Worm (Caenorhabditis elegans) whole organism, L4 larva: ENCODE measurements around the gene ceh-20.

ENCODE experiments used
- F37D6.2 ChIP-seq: sonication (generic microtip); optimal IDR thresholded peaks from 2 replicates; lab custom pipeline; 2016; ENCODE audit warnings: mild to moderate bottlenecking, missing genetic modification characterization, missing compliant biosample characterization
- F49E8.2 ChIP-seq: sonication (generic microtip); optimal IDR thresholded peaks from 2 replicates; lab custom pipeline; 2016; ENCODE audit warnings: missing compliant biosample characterization, mild to moderate bottlenecking, missing genetic modification characterization, borderline replicate concordance
- R02D3.7 ChIP-seq: fragments of 150-350 bp; sonication (generic microtip); optimal IDR thresholded peaks from 3 replicates; lab custom pipeline; 2014; ENCODE audit warnings: missing biosample characterization, missing genetic modification characterization
- T26A8.4 ChIP-seq: fragments of 200-800 bp; sonication (Bioruptor generic); IDR thresholded peaks from 2 replicates; pipeline ENCODE4 v1.3.6; 2022; ENCODE audit warnings: missing genetic modification characterization, missing compliant biosample characterization
- Y5F2A.4 ChIP-seq: fragments of 200-800 bp; sonication (Bioruptor generic); optimal IDR thresholded peaks from 2 replicates; lab custom pipeline; 2018; ENCODE audit warnings: mild to moderate bottlenecking, missing genetic modification characterization, missing compliant biosample characterization
- aha-1 ChIP-seq: fragments of 150-350 bp; peaks from one replicate; lab custom pipeline; 2014; ENCODE audit warnings: missing biosample characterization, missing genetic modification characterization
- aly-2 ChIP-seq: sonication (generic microtip); optimal IDR thresholded peaks from 2 replicates; lab custom pipeline; 2018; ENCODE audit warnings: missing biosample characterization, missing genetic modification characterization
- arid-1 ChIP-seq: fragments of 200-800 bp; sonication (Bioruptor generic); conservative IDR thresholded peaks from 2 replicates; pipeline ENCODE4 v1.3.6; 2022; ENCODE audit warnings: missing genetic modification reagents, missing genetic modification characterization, missing compliant biosample characterization
- attf-4 ChIP-seq: sonication (generic microtip); optimal IDR thresholded peaks from 3 replicates; lab custom pipeline; 2017; ENCODE audit warnings: missing biosample characterization, missing genetic modification characterization
- ceh-32 ChIP-seq: sonication (generic microtip); optimal IDR thresholded peaks from 2 replicates; lab custom pipeline; 2016; ENCODE audit warnings: mild to moderate bottlenecking, missing genetic modification characterization, missing compliant biosample characterization; ENCODE audit not compliant: poor library complexity
- ceh-82 ChIP-seq: sonication (generic microtip); optimal IDR thresholded peaks from 2 replicates; lab custom pipeline; 2017; ENCODE audit warnings: missing biosample characterization, missing genetic modification characterization
- ces-1 ChIP-seq: fragments of 150-350 bp; sonication (generic microtip); optimal IDR thresholded peaks from 4 replicates; lab custom pipeline; 2014; ENCODE audit warnings: missing biosample characterization, missing genetic modification reagents, missing genetic modification characterization
- ctbp-1 ChIP-seq: fragments of 200-800 bp; sonication (Bioruptor generic); IDR thresholded peaks from 2 replicates; pipeline ENCODE4 v1.3.6; 2022; ENCODE audit warnings: missing genetic modification reagents, missing genetic modification characterization, missing compliant biosample characterization
- daf-12 ChIP-seq: fragments of 150-350 bp; optimal IDR thresholded peaks from 2 replicates; lab custom pipeline; 2014; ENCODE audit warnings: missing biosample characterization, missing genetic modification reagents, missing genetic modification characterization
- daf-16 ChIP-seq, 3 experiments: sonication (generic microtip); optimal IDR thresholded peaks; 2 replicates each; lab custom pipeline; 2016 to 2017; ENCODE audit warnings: missing genetic modification characterization in 3 of 3, missing genetic modification reagents in 3 of 3, mild to moderate bottlenecking in 2 of 3, missing compliant biosample characterization in 2 of 3, missing biosample characterization in 1 of 3, moderate library complexity in 1 of 3
- daf-19 ChIP-seq: fragments of 200-800 bp; sonication (Bioruptor generic); conservative IDR thresholded peaks from 2 replicates; pipeline ENCODE4 v1.3.6; 2022; ENCODE audit warnings: missing genetic modification characterization, missing compliant biosample characterization
- duxl-1 ChIP-seq: sonication (generic microtip); optimal IDR thresholded peaks from 2 replicates; lab custom pipeline; 2016; ENCODE audit warnings: mild to moderate bottlenecking, missing genetic modification characterization, moderate library complexity, missing compliant biosample characterization; ENCODE audit not compliant: poor library complexity
- dve-1 ChIP-seq: sonication (generic microtip); optimal IDR thresholded peaks from 2 replicates; lab custom pipeline; 2017; ENCODE audit warnings: antibody characterized with exemption, mild to moderate bottlenecking, missing genetic modification characterization, missing compliant biosample characterization; ENCODE audit not compliant: insufficient read depth
- egl-43 ChIP-seq: fragments of 200-800 bp; sonication (Bioruptor generic); IDR thresholded peaks from 2 replicates; pipeline ENCODE4 v1.3.6; 2022; ENCODE audit warnings: missing genetic modification reagents, missing genetic modification characterization, missing compliant biosample characterization
- fkh-10 ChIP-seq: fragments of 150-350 bp; optimal IDR thresholded peaks from 2 replicates; lab custom pipeline; 2014; ENCODE audit warnings: missing biosample characterization, missing genetic modification reagents, missing genetic modification characterization
- gei-8 ChIP-seq: fragments of 200-800 bp; sonication (Bioruptor generic); optimal IDR thresholded peaks from 2 replicates; lab custom pipeline; 2018; ENCODE audit warnings: mild to moderate bottlenecking, missing genetic modification characterization, missing compliant biosample characterization
- lim-7 ChIP-seq: fragments of 200-800 bp; sonication (Bioruptor generic); IDR thresholded peaks from 2 replicates; pipeline ENCODE4 v1.3.6; 2022; ENCODE audit warnings: missing genetic modification characterization, missing compliant biosample characterization
- lin-13 ChIP-seq: fragments of 150-350 bp; optimal IDR thresholded peaks from 2 replicates; lab custom pipeline; 2014; ENCODE audit warnings: missing biosample characterization, missing genetic modification reagents, missing genetic modification characterization
- lin-15B ChIP-seq: fragments of 150-350 bp; sonication (generic microtip); optimal IDR thresholded peaks from 3 replicates; lab custom pipeline; 2014; ENCODE audit warnings: missing biosample characterization, missing genetic modification characterization
- lin-38 ChIP-seq: fragments of 200-800 bp; sonication (Bioruptor generic); IDR thresholded peaks from 2 replicates; pipeline ENCODE4 v1.3.6; 2022; ENCODE audit warnings: missing genetic modification reagents, missing genetic modification characterization, missing compliant biosample characterization
- lin-39 ChIP-seq: fragments of 150-350 bp; optimal IDR thresholded peaks from 2 replicates; lab custom pipeline; 2014; ENCODE audit warnings: missing biosample characterization, missing genetic modification reagents, missing genetic modification characterization
- lsy-2 ChIP-seq, 2 experiments: fragments of 150-350 bp in 1 of 2; sonication (generic microtip) in 1 of 2; optimal IDR thresholded peaks; 2 replicates each; lab custom pipeline; 2014 to 2017; ENCODE audit warnings: missing biosample characterization in 2 of 2, missing genetic modification characterization in 2 of 2
- madf-5 ChIP-seq, 2 experiments: fragments of 200-800 bp; sonication (Bioruptor generic); IDR thresholded peaks; 2 replicates each; pipeline ENCODE4 v1.3.6; 2022; ENCODE audit warnings: missing compliant biosample characterization in 2 of 2, missing genetic modification characterization in 2 of 2
- madf-9 ChIP-seq: fragments of 200-800 bp; sonication (Bioruptor generic); conservative IDR thresholded peaks from 2 replicates; pipeline ENCODE4 v1.3.6; 2022; ENCODE audit warnings: missing genetic modification reagents, missing genetic modification characterization, missing compliant biosample characterization
- mdl-1 ChIP-seq, 2 experiments: fragments of 150-350 bp in 1 of 2; sonication (generic microtip) in 1 of 2; optimal IDR thresholded peaks; 2 replicates each; lab custom pipeline; 2014 to 2017; ENCODE audit warnings: missing biosample characterization in 2 of 2, missing genetic modification characterization in 2 of 2
- mdt-29 ChIP-seq: fragments of 200-800 bp; sonication (Bioruptor generic); IDR thresholded peaks from 2 replicates; pipeline ENCODE4 v1.3.6; 2022; ENCODE audit warnings: missing genetic modification reagents, missing genetic modification characterization, missing compliant biosample characterization
- mep-1 ChIP-seq: fragments of 150-350 bp; sonication (generic microtip); optimal IDR thresholded peaks from 3 replicates; lab custom pipeline; 2014; ENCODE audit warnings: missing biosample characterization, missing genetic modification characterization
- mes-2 ChIP-seq: sonication (generic microtip); optimal IDR thresholded peaks from 2 replicates; lab custom pipeline; 2016; ENCODE audit warnings: missing genotype, mild to moderate bottlenecking, missing genetic modification characterization, missing compliant biosample characterization; ENCODE audit not compliant: poor library complexity, severe bottlenecking
- mxl-2 ChIP-seq: fragments of 200-800 bp; sonication (Bioruptor generic); conservative IDR thresholded peaks from 2 replicates; pipeline ENCODE4 v1.3.6; 2022; ENCODE audit warnings: missing genetic modification reagents, missing genetic modification characterization, missing compliant biosample characterization
- mxl-3 ChIP-seq: fragments of 200-800 bp; sonication (Bioruptor generic); optimal IDR thresholded peaks from 2 replicates; lab custom pipeline; 2018; ENCODE audit warnings: mild to moderate bottlenecking, missing genetic modification characterization, missing compliant biosample characterization
- nhr-11 ChIP-seq: fragments of 150-350 bp; optimal IDR thresholded peaks from 2 replicates; lab custom pipeline; 2014; ENCODE audit warnings: missing biosample characterization, missing genetic modification characterization
- nhr-237 ChIP-seq: sonication (generic microtip); optimal IDR thresholded peaks from 2 replicates; lab custom pipeline; 2017; ENCODE audit warnings: missing biosample characterization, missing genetic modification characterization
- php-3 ChIP-seq: fragments of 200-800 bp; sonication (Bioruptor generic); IDR thresholded peaks from 2 replicates; pipeline ENCODE4 v1.3.6; 2022; ENCODE audit warnings: missing genetic modification reagents, missing genetic modification characterization, missing compliant biosample characterization
- rbr-2 ChIP-seq: sonication (generic microtip); optimal IDR thresholded peaks from 2 replicates; lab custom pipeline; 2016; ENCODE audit warnings: missing genotype, missing genetic modification characterization, missing compliant biosample characterization
- sdz-12 ChIP-seq: fragments of 200-800 bp; sonication (Bioruptor generic); optimal IDR thresholded peaks from 2 replicates; lab custom pipeline; 2018; ENCODE audit warnings: mild to moderate bottlenecking, missing genetic modification characterization, missing compliant biosample characterization
- set-16 ChIP-seq: fragments of 200-800 bp; sonication (Bioruptor generic); IDR thresholded peaks from 2 replicates; pipeline ENCODE4 v1.3.6; 2022; ENCODE audit warnings: missing genetic modification reagents, missing genetic modification characterization, missing compliant biosample characterization
- snpc-1.2 ChIP-seq: fragments of 200-800 bp; sonication (Bioruptor generic); IDR thresholded peaks from 2 replicates; pipeline ENCODE4 v1.3.6; 2022; ENCODE audit warnings: missing genetic modification reagents, missing genetic modification characterization, missing compliant biosample characterization
- snpc-4 ChIP-seq: fragments of 150-350 bp; optimal IDR thresholded peaks from 2 replicates; lab custom pipeline; 2014; ENCODE audit warnings: missing biosample characterization, missing genetic modification characterization
- tag-97 ChIP-seq: fragments of 200-800 bp; sonication (Bioruptor generic); IDR thresholded peaks from 2 replicates; pipeline ENCODE4 v1.3.6; 2022; ENCODE audit warnings: missing genetic modification characterization, missing compliant biosample characterization
- unc-39 ChIP-seq: sonication (generic microtip); optimal IDR thresholded peaks from 2 replicates; lab custom pipeline; 2017; ENCODE audit warnings: missing biosample characterization, missing genetic modification characterization
- unc-62 ChIP-seq, 3 experiments: fragments of 150-350 bp in 1 of 3; sonication (generic microtip); optimal IDR thresholded peaks in 2 of 3; peaks in 1 of 3; 1 replicate in 1 of 3; 2 replicates in 2 of 3; lab custom pipeline; 2014 to 2017; ENCODE audit warnings: missing biosample characterization in 3 of 3, missing genetic modification characterization in 3 of 3, missing genetic modification reagents in 3 of 3, missing genotype in 1 of 3
- vab-7 ChIP-seq: fragments of 200-800 bp; sonication (Bioruptor generic); IDR thresholded peaks from 2 replicates; pipeline ENCODE4 v1.3.6; 2022; ENCODE audit warnings: missing genetic modification reagents, missing genetic modification characterization, missing compliant biosample characterization
- zip-2 ChIP-seq: fragments of 150-350 bp; optimal IDR thresholded peaks from 2 replicates; lab custom pipeline; 2014; ENCODE audit warnings: missing biosample characterization, missing genetic modification characterization

The ceh-20 gene

ce11 chrIII:7030044-7030804 is 50.5 kb downstream of the ceh-20 start (continued):
- TF ChIP-seq F37D6.2 (tag; lab: Kevin White, UChicago) (peak; percentile 12), daf-16 (GFP tag; optimal IDR thresholded peaks at IDR 0.05; lab: Kevin White, UChicago) (peak in 1 of 2 experiments; percentile 67), daf-16 (tag; optimal IDR thresholded peaks at IDR 0.05; lab: Kevin White, UChicago) (peak; percentile 50), tag-97 (GFP tag; lab: Robert Waterston, UW) (no peak), T26A8.4 (no peak; the same call in 1 of the 2 replicates), Y5F2A.4 (GFP tag; lab: Kevin White, UChicago) (peak; percentile 29), attf-4 (tag; lab: Kevin White, UChicago) (no peak), php-3 (GFP tag; lab: Robert Waterston, UW) (no peak), arid-1 (GFP tag; lab: Robert Waterston, UW) (peak; percentile 79), nhr-237 (tag; lab: Kevin White, UChicago) (no peak), ces-1 (GFP tag; lab: Kevin White, UChicago) (no peak), ceh-82 (no peak), unc-62 (GFP tag; optimal IDR thresholded peaks at IDR 0.05 in 1 of 2; lab: Kevin White, UChicago) (peak in 1 of 2 experiments; percentile 95), unc-62 (tag; optimal IDR thresholded peaks at IDR 0.05; lab: Kevin White, UChicago) (no peak), sdz-12 (GFP tag; lab: Kevin White, UChicago) (no peak), snpc-4 (tag; lab: Kevin White, UChicago) (peak; percentile 75), mep-1 (peak; percentile 43), vab-7 (GFP tag; lab: Robert Waterston, UW) (0 out of 2 replicates have a peak, but pooled peaks have one; percentile 28), daf-12 (no peak), gei-8 (GFP tag; lab: Kevin White, UChicago) (peak; percentile 1), aly-2 (tag; lab: Kevin White, UChicago) (no peak), lin-13 (no peak), set-16 (GFP tag; lab: Robert Waterston, UW) (no peak), fkh-10 (GFP tag; lab: Kevin White, UChicago) (no peak), madf-5 (GFP tag; IDR thresholded peaks at IDR 0.05; lab: Robert Waterston, UW) (no peak), egl-43 (no peak; the same call in 1 of the 2 replicates), mes-2 (peak; percentile 62), duxl-1 (peak; percentile 52), ctbp-1 (GFP tag; lab: Robert Waterston, UW) (peak; percentile 60; the same call in 1 of the 2 replicates), nhr-11 (tag; lab: Kevin White, UChicago) (no peak), dve-1 (tag; lab: Kevin White, UChicago) (peak; percentile 2), rbr-2 (tag; lab: Kevin White, UChicago) (peak; percentile 30), mxl-3 (GFP tag; lab: Kevin White, UChicago) (no peak), lim-7 (GFP tag; lab: Robert Waterston, UW) (0 out of 2 replicates have a peak, but pooled peaks have one; percentile 44), madf-9 (GFP tag; lab: Robert Waterston, UW) (no peak; the same call in 1 of the 2 replicates), aha-1 (peak; percentile 48), mdt-29 (no peak), lin-15B (tag; lab: Kevin White, UChicago) (no peak), lin-38 (GFP tag; lab: Robert Waterston, UW) (peak; percentile 62), lin-39 (no peak), unc-39 (tag; lab: Kevin White, UChicago) (no peak), daf-19 (GFP tag; lab: Robert Waterston, UW) (no peak), lsy-2 (tag; optimal IDR thresholded peaks at IDR 0.05; lab: Kevin White, UChicago) (peak in 1 of 2 experiments; percentile 66), snpc-1.2 (no peak), zip-2 (tag; lab: Kevin White, UChicago) (no peak), mdl-1 (tag; optimal IDR thresholded peaks at IDR 0.05; lab: Kevin White, UChicago) (no peak), R02D3.7 (no peak), mxl-2 (GFP tag; lab: Robert Waterston, UW) (no peak), ceh-32 (tag; lab: Kevin White, UChicago) (no peak), F49E8.2 (tag; lab: Kevin White, UChicago) (no peak)
